Worm (Caenorhabditis elegans) whole organism, L4 larva: Measurements from ENCODE around the gene ugt-16.

Source experiments
- F44E2.7 ChIP-seq: fragments of 200-800 bp; sonication (Bioruptor generic); IDR thresholded peaks from 2 replicates; pipeline ENCODE4 v2.1.2; 2022; ENCODE audit warnings: missing genetic modification characterization, missing compliant biosample characterization
- Y48G9A.11 ChIP-seq: fragments of 200-800 bp; sonication (Bioruptor generic); IDR thresholded peaks from 2 replicates; pipeline ENCODE4 v1.3.6; 2022; ENCODE audit warnings: missing genetic modification reagents, missing genetic modification characterization, missing compliant biosample characterization
- aha-1 ChIP-seq: fragments of 150-350 bp; peaks from one replicate; lab custom pipeline; 2014; ENCODE audit warnings: missing biosample characterization, missing genetic modification characterization
- aly-2 ChIP-seq: sonication (generic microtip); optimal IDR thresholded peaks from 2 replicates; lab custom pipeline; 2018; ENCODE audit warnings: missing biosample characterization, missing genetic modification characterization
- ceh-20 ChIP-seq: fragments of 200-800 bp; sonication (Bioruptor generic); IDR thresholded peaks from 2 replicates; pipeline ENCODE4 v1.3.6; 2022; ENCODE audit warnings: missing genetic modification reagents, missing genetic modification characterization, missing compliant biosample characterization
- ceh-62 ChIP-seq: sonication (generic microtip); optimal IDR thresholded peaks from 2 replicates; lab custom pipeline; 2017; ENCODE audit warnings: missing biosample characterization, missing genetic modification characterization
- daf-16 ChIP-seq, 3 experiments: sonication (generic microtip); optimal IDR thresholded peaks; 2 replicates each; lab custom pipeline; 2016 to 2017; ENCODE audit warnings: missing genetic modification characterization in 3 of 3, missing genetic modification reagents in 3 of 3, mild to moderate bottlenecking in 2 of 3, missing compliant biosample characterization in 2 of 3, missing biosample characterization in 1 of 3, moderate library complexity in 1 of 3
- dve-1 ChIP-seq: sonication (generic microtip); optimal IDR thresholded peaks from 2 replicates; lab custom pipeline; 2017; ENCODE audit warnings: antibody characterized with exemption, mild to moderate bottlenecking, missing genetic modification characterization, missing compliant biosample characterization; ENCODE audit not compliant: insufficient read depth
- egl-43 ChIP-seq: fragments of 200-800 bp; sonication (Bioruptor generic); IDR thresholded peaks from 2 replicates; pipeline ENCODE4 v1.3.6; 2022; ENCODE audit warnings: missing genetic modification reagents, missing genetic modification characterization, missing compliant biosample characterization
- gei-8 ChIP-seq: fragments of 200-800 bp; sonication (Bioruptor generic); optimal IDR thresholded peaks from 2 replicates; lab custom pipeline; 2018; ENCODE audit warnings: mild to moderate bottlenecking, missing genetic modification characterization, missing compliant biosample characterization
- hif-1 ChIP-seq, 2 experiments: sonication (generic microtip); optimal IDR thresholded peaks; 2 replicates each; lab custom pipeline; 2016 to 2017; ENCODE audit warnings: missing compliant biosample characterization in 2 of 2, missing genetic modification characterization in 2 of 2, missing genetic modification reagents in 2 of 2, missing genotype in 2 of 2, mild to moderate bottlenecking in 1 of 2
- hlh-11 ChIP-seq: fragments of 200-800 bp; sonication (Bioruptor generic); optimal IDR thresholded peaks from 2 replicates; lab custom pipeline; 2018; ENCODE audit warnings: mild to moderate bottlenecking, missing genetic modification characterization, missing compliant biosample characterization
- hlh-30 ChIP-seq: sonication (generic microtip); optimal IDR thresholded peaks from 2 replicates; lab custom pipeline; 2017; ENCODE audit warnings: antibody characterized with exemption, mild to moderate bottlenecking, missing genetic modification characterization, missing compliant biosample characterization; ENCODE audit not compliant: insufficient read depth
- hmg-1.1 ChIP-seq: fragments of 200-800 bp; sonication (Bioruptor generic); IDR thresholded peaks from 2 replicates; pipeline ENCODE4 v1.3.6; 2022; ENCODE audit warnings: missing genetic modification reagents, missing genetic modification characterization, missing compliant biosample characterization
- lin-1 ChIP-seq: fragments of 200-800 bp; sonication (Bioruptor generic); IDR thresholded peaks from 2 replicates; pipeline ENCODE4 v1.3.6; 2022; ENCODE audit warnings: missing genetic modification reagents, missing genetic modification characterization, missing compliant biosample characterization
- lin-15B ChIP-seq: fragments of 150-350 bp; sonication (generic microtip); optimal IDR thresholded peaks from 3 replicates; lab custom pipeline; 2014; ENCODE audit warnings: missing biosample characterization, missing genetic modification characterization
- lin-38 ChIP-seq: fragments of 200-800 bp; sonication (Bioruptor generic); IDR thresholded peaks from 2 replicates; pipeline ENCODE4 v1.3.6; 2022; ENCODE audit warnings: missing genetic modification reagents, missing genetic modification characterization, missing compliant biosample characterization
- lir-3 ChIP-seq: sonication (generic microtip); optimal IDR thresholded peaks from 2 replicates; lab custom pipeline; 2016; ENCODE audit warnings: mild to moderate bottlenecking, missing genetic modification characterization, missing compliant biosample characterization
- mdl-1 ChIP-seq, 2 experiments: fragments of 150-350 bp in 1 of 2; sonication (generic microtip) in 1 of 2; optimal IDR thresholded peaks; 2 replicates each; lab custom pipeline; 2014 to 2017; ENCODE audit warnings: missing biosample characterization in 2 of 2, missing genetic modification characterization in 2 of 2
- nhr-28 ChIP-seq: fragments of 150-350 bp; optimal IDR thresholded peaks from 2 replicates; lab custom pipeline; 2014; ENCODE audit warnings: missing biosample characterization, missing genetic modification characterization
- nhr-42 ChIP-seq: fragments of 200-800 bp; sonication (Bioruptor generic); IDR thresholded peaks from 2 replicates; pipeline ENCODE4 v1.3.6; 2022; ENCODE audit warnings: missing genetic modification characterization, missing compliant biosample characterization
- nhr-6 ChIP-seq: fragments of 150-350 bp; optimal IDR thresholded peaks from 2 replicates; lab custom pipeline; 2014; ENCODE audit warnings: missing biosample characterization, missing genetic modification characterization
- nhr-76 ChIP-seq: fragments of 150-350 bp; optimal IDR thresholded peaks from 2 replicates; lab custom pipeline; 2014; ENCODE audit warnings: missing biosample characterization, missing genetic modification characterization
- nhr-77 ChIP-seq: fragments of 150-350 bp; optimal IDR thresholded peaks from 2 replicates; lab custom pipeline; 2014; ENCODE audit warnings: missing biosample characterization, missing genetic modification characterization
- pha-4 ChIP-seq, 2 experiments: fragments of 150-350 bp in 1 of 2; fragments of 200-800 bp in 1 of 2; sonication (Bioruptor generic) in 1 of 2; IDR thresholded peaks in 1 of 2; optimal IDR thresholded peaks in 1 of 2; 2 replicates each; pipeline versions ENCODE4 v1.3.6 to Lab custom; 2014 to 2022; ENCODE audit warnings: missing genetic modification characterization in 2 of 2, missing genetic modification reagents in 2 of 2, missing biosample characterization in 1 of 2, missing compliant biosample characterization in 1 of 2
- pqm-1 ChIP-seq: sonication (generic microtip); optimal IDR thresholded peaks from 2 replicates; lab custom pipeline; 2017; ENCODE audit warnings: missing biosample characterization, missing genetic modification characterization
- rbr-2 ChIP-seq: sonication (generic microtip); optimal IDR thresholded peaks from 2 replicates; lab custom pipeline; 2016; ENCODE audit warnings: missing genotype, missing genetic modification characterization, missing compliant biosample characterization
- saeg-2 ChIP-seq: fragments of 200-800 bp; sonication (Bioruptor generic); IDR thresholded peaks from 2 replicates; pipeline ENCODE4 v1.3.6; 2022; ENCODE audit warnings: missing genetic modification reagents, missing genetic modification characterization, missing compliant biosample characterization
- sdz-12 ChIP-seq: fragments of 200-800 bp; sonication (Bioruptor generic); optimal IDR thresholded peaks from 2 replicates; lab custom pipeline; 2018; ENCODE audit warnings: mild to moderate bottlenecking, missing genetic modification characterization, missing compliant biosample characterization
- set-16 ChIP-seq: fragments of 200-800 bp; sonication (Bioruptor generic); IDR thresholded peaks from 2 replicates; pipeline ENCODE4 v1.3.6; 2022; ENCODE audit warnings: missing genetic modification reagents, missing genetic modification characterization, missing compliant biosample characterization
- skn-1 ChIP-seq: fragments of 150-350 bp; optimal IDR thresholded peaks from 2 replicates; lab custom pipeline; 2014; ENCODE audit warnings: missing biosample characterization, missing genetic modification characterization
- snpc-4 ChIP-seq: fragments of 150-350 bp; optimal IDR thresholded peaks from 2 replicates; lab custom pipeline; 2014; ENCODE audit warnings: missing biosample characterization, missing genetic modification characterization
- spr-1 ChIP-seq: sonication (generic microtip); optimal IDR thresholded peaks from 2 replicates; lab custom pipeline; 2016; ENCODE audit warnings: mild to moderate bottlenecking, missing genetic modification characterization, missing compliant biosample characterization
- spr-3 ChIP-seq: fragments of 200-800 bp; sonication (Bioruptor generic); optimal IDR thresholded peaks from 2 replicates; lab custom pipeline; 2018; ENCODE audit warnings: mild to moderate bottlenecking, missing genetic modification characterization, missing compliant biosample characterization
- zag-1 ChIP-seq: fragments of 150-350 bp; optimal IDR thresholded peaks from 2 replicates; lab custom pipeline; 2014; ENCODE audit warnings: missing biosample characterization, missing genetic modification characterization
- zfp-2 ChIP-seq: sonication (generic microtip); optimal IDR thresholded peaks from 2 replicates; lab custom pipeline; 2016; ENCODE audit warnings: mild to moderate bottlenecking, missing genetic modification characterization, missing compliant biosample characterization
- zfp-3 ChIP-seq: fragments of 200-800 bp; sonication (Bioruptor generic); conservative IDR thresholded peaks from 2 replicates; pipeline ENCODE4 v1.3.6; 2022; ENCODE audit warnings: missing genetic modification reagents, missing genetic modification characterization, missing compliant biosample characterization
- ztf-7 ChIP-seq: fragments of 150-350 bp; optimal IDR thresholded peaks from 2 replicates; lab custom pipeline; 2014; ENCODE audit warnings: missing biosample characterization, missing genetic modification characterization

Gene ugt-16

DNA sequence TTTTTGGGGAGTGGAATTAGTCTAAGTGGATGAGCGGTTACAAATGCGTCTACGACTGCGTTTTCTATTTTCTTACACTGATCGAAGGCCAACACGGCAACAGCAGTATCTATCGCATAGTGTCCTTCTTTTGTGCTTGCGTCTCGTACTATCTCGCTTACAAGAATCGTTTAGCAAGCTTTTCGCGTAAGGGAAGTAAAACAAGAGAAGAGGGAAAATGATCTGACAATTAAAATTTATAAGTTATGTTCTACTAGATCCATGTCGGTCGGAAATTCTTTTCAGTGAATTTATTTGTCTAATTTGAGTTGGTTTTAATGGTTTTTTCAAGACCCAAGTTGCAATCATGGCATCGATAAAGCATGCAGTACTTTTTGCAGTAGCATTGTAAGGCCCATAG is 37.8 kb upstream of the ugt-16 start, which contains the start of gene fkb-4:
TSS of gene fkb-4 (minus strand) at position 101 of the 400 bp plus-strand sequence.
- TF ChIP-seq skn-1 (no peak), nhr-6 (no peak), lin-38 (no peak), snpc-4 (no peak), mdl-1 (tag; optimal IDR thresholded peaks at IDR 0.05; lab: Kevin White, UChicago) (no peak), lir-3 (tag; lab: Kevin White, UChicago) (no peak), ceh-20 (GFP tag; lab: Robert Waterston, UW) (no peak), ztf-7 (no peak), zag-1 (tag; lab: Kevin White, UChicago) (no peak), hif-1 (tag; optimal IDR thresholded peaks at IDR 0.05; lab: Kevin White, UChicago) (no peak), lin-1 (no peak), saeg-2 (GFP tag; lab: Robert Waterston, UW) (no peak)

DNA sequence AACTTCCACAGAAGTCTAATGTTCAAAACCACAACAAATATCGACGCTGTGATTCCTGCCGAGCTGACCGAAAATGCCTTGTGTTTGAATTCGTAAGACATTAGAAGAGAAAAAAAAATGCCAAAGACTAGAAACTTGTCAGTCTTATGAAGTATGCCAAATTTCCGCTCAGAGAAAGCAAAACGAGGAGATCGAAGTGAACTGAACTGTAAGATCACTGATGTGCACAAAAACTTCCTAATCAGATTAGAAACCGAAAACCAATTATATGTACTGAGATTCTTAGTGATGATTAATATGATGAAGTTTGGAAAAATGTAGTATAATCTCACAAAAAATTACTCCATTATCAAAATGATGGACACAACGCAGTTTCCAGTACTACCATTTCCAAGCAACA is 36.4 kb upstream of the ugt-16 start, which contains the start of gene srbc-44:
TSS of gene srbc-44 (minus strand) at position 101 of the 400 bp plus-strand sequence.
- TF ChIP-seq lin-15B (tag; lab: Kevin White, UChicago) = no peak
- TF ChIP-seq F44E2.7 (GFP tag; lab: Robert Waterston, UW) = no peak
- no peak for TF ChIP-seq pha-4 (GFP tag; IDR thresholded peaks at IDR 0.05; lab: Robert Waterston, UW)
- no peak for TF ChIP-seq pha-4 (tag; optimal IDR thresholded peaks at IDR 0.05; lab: Kevin White, UChicago)
- TF ChIP-seq zfp-3 (GFP tag; lab: Robert Waterston, UW) = no peak
- no peak for TF ChIP-seq mdl-1 (tag; optimal IDR thresholded peaks at IDR 0.05; lab: Kevin White, UChicago)
- TF ChIP-seq ztf-7 = no peak
- TF ChIP-seq nhr-76 (tag; lab: Kevin White, UChicago) = no peak
- TF ChIP-seq hmg-1.1 (GFP tag; lab: Robert Waterston, UW) = no peak
- TF ChIP-seq spr-3 (GFP tag; lab: Kevin White, UChicago) = no peak
- TF ChIP-seq, all 104 proteins: peak for 0

DNA sequence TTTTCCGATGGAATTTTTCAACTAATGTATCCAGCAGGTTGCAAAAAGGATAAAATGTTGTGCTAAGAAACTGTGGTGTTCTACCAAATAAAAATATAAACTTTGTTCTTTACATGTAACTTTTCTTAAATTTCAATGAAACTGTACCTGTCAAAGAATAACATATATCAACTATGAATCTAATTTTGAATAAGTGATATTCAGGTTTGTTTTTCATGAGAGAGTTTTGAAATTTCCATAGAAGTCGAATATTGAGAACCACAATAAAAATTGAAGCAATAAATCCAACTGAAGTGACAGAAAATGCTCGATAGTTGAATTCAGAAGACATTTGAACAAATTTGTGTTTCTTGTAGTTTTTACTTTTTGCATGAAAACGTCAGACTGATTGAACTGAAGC is 34.6 kb upstream of the ugt-16 start, which contains the start of gene srbc-43:
TSS of gene srbc-43 (minus strand) at position 331 of the 400 bp plus-strand sequence.
- TF ChIP-seq zfp-2 (tag; lab: Kevin White, UChicago) (no peak), aha-1 (tag; lab: Kevin White, UChicago) (peak; percentile 93), nhr-42 (no peak)

DNA sequence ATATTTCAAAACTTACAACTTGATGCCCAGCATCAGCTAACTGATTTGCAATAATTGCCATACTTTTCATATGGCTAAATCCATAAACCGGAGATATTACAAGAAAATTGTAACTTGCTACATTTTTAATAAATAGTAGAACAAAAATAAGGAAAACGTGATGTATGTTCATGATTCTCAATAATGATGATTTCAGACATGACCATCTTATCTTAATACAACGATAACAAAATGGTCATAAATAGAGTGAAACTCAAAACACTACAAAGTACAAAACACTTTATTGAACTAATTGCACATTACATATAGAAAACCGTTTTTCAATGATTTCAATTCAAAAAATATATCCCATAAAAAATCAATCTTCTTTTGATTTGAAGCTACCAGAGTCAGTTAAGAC is 32.1 kb upstream of the ugt-16 start, which contains the start of gene ugt-5:
TSS of gene ugt-5 (minus strand) at position 214 of the 400 bp plus-strand sequence.
- TF ChIP-seq nhr-28 (tag; lab: Kevin White, UChicago) = peak; percentile 76
- no peak for TF ChIP-seq Y48G9A.11 (GFP tag; lab: Robert Waterston, UW)
- TF ChIP-seq ceh-62 (tag; lab: Kevin White, UChicago) = no peak
- peak; percentile 34 for TF ChIP-seq dve-1 (tag; lab: Kevin White, UChicago)
- TF ChIP-seq mdl-1 (tag; optimal IDR thresholded peaks at IDR 0.05; lab: Kevin White, UChicago) = no peak
- TF ChIP-seq hlh-30 (tag; lab: Kevin White, UChicago) = peak; percentile 44
- TF ChIP-seq set-16 (GFP tag; lab: Robert Waterston, UW) = no peak
- no peak for TF ChIP-seq sdz-12
- TF ChIP-seq aly-2 (tag; lab: Kevin White, UChicago) = no peak
- peak; percentile 20 for TF ChIP-seq hlh-11
- TF ChIP-seq egl-43 = no peak
- TF ChIP-seq rbr-2 = no peak
- TF ChIP-seq gei-8 (GFP tag; lab: Kevin White, UChicago) = no peak
- no peak for TF ChIP-seq snpc-4
- TF ChIP-seq nhr-77 (tag; lab: Kevin White, UChicago) = peak; percentile 18
- TF ChIP-seq nhr-6 = no peak
- TF ChIP-seq hif-1 (tag; optimal IDR thresholded peaks at IDR 0.05; lab: Kevin White, UChicago) = no peak
- TF ChIP-seq daf-16 (GFP tag; optimal IDR thresholded peaks at IDR 0.05; lab: Kevin White, UChicago) = no peak
- peak; percentile 82 for TF ChIP-seq daf-16 (tag; optimal IDR thresholded peaks at IDR 0.05; lab: Kevin White, UChicago)
- TF ChIP-seq spr-1 (tag; lab: Kevin White, UChicago) = no peak
- peak; percentile 24 for TF ChIP-seq pqm-1 (tag; lab: Kevin White, UChicago)
